Worm (Caenorhabditis elegans): ENCODE data around the gene R102.11.

The R102.11 gene

ce11 chrIV:10699660-10700059 lies at the start of gene R102.11:
Gene R102.11 (minus strand): TSS chrIV:10699760.
- TF ChIP-seq daf-16 (GFP tag; optimal IDR thresholded peaks at IDR 0.05), result no peak
- no peak for TF ChIP-seq daf-16 (tag; optimal IDR thresholded peaks at IDR 0.05)
- no peak for TF ChIP-seq mdl-1 (tag; optimal IDR thresholded peaks at IDR 0.05)
- TF ChIP-seq unc-39 (tag; optimal IDR thresholded peaks at IDR 0.05), result no peak
- TF ChIP-seq mep-1 (tag; optimal IDR thresholded peaks at IDR 0.05), result no peak
- no peak for TF ChIP-seq fos-1 (tag; optimal IDR thresholded peaks at IDR 0.05)
- TF ChIP-seq nhr-28 (tag; optimal IDR thresholded peaks at IDR 0.05), result no peak
- no peak for TF ChIP-seq nhr-102 (tag; optimal IDR thresholded peaks at IDR 0.05)
- no peak for TF ChIP-seq egl-27 (tag; optimal IDR thresholded peaks at IDR 0.05)
- TF ChIP-seq zip-2 (tag; optimal IDR thresholded peaks at IDR 0.05), result no peak

ce11 chrIV:10745332-10745731 lies 45.8 kb upstream of the R102.11 start:
- TF ChIP-seq zfp-2 (tag; optimal IDR thresholded peaks at IDR 0.05) (no peak), Y105C5A.15 (GFP tag; IDR thresholded peaks at IDR 0.05) (no peak), zfp-3 (GFP tag; conservative IDR thresholded peaks at IDR 0.05) (no peak), mxl-3 (GFP tag; optimal IDR thresholded peaks at IDR 0.05) (no peak), arid-1 (GFP tag; conservative IDR thresholded peaks at IDR 0.05) (no peak), gei-8 (GFP tag; optimal IDR thresholded peaks at IDR 0.05) (no peak), aly-2 (tag; optimal IDR thresholded peaks at IDR 0.05) (no peak), attf-4 (tag; optimal IDR thresholded peaks at IDR 0.05) (no peak), fkh-10 (GFP tag; optimal IDR thresholded peaks at IDR 0.05) (no peak), ztf-7 (tag; optimal IDR thresholded peaks at IDR 0.05) (no peak), lin-29 (GFP tag; IDR thresholded peaks at IDR 0.05) (no peak), F10B5.3 (tag; optimal IDR thresholded peaks at IDR 0.05) (no peak), aha-1 (tag) (no peak)

- TF ChIP-seq lin-1 (GFP tag; IDR thresholded peaks at IDR 0.05) (no peak), zfp-2 (tag; optimal IDR thresholded peaks at IDR 0.05) (no peak), madf-9 (GFP tag; conservative IDR thresholded peaks at IDR 0.05) (no peak), lim-7 (GFP tag; IDR thresholded peaks at IDR 0.05) (no peak), pqm-1 (tag; optimal IDR thresholded peaks at IDR 0.05) (no peak), Y48G9A.11 (GFP tag; IDR thresholded peaks at IDR 0.05) (no peak), sdz-12 (GFP tag; optimal IDR thresholded peaks at IDR 0.05) (no peak), nhr-76 (tag; optimal IDR thresholded peaks at IDR 0.05) (no peak), ces-1 (GFP tag; optimal IDR thresholded peaks at IDR 0.05) (no peak), daf-19 (GFP tag; conservative IDR thresholded peaks at IDR 0.05) (no peak), snpc-4 (tag; optimal IDR thresholded peaks at IDR 0.05) (no peak)
Observed at ce11 chrIV:10744475-10744874, 44.9 kb upstream of the R102.11 start, which contains the start of gene T25B9.3. Gene T25B9.3 (plus strand): TSS chrIV:10744775.

DNA sequence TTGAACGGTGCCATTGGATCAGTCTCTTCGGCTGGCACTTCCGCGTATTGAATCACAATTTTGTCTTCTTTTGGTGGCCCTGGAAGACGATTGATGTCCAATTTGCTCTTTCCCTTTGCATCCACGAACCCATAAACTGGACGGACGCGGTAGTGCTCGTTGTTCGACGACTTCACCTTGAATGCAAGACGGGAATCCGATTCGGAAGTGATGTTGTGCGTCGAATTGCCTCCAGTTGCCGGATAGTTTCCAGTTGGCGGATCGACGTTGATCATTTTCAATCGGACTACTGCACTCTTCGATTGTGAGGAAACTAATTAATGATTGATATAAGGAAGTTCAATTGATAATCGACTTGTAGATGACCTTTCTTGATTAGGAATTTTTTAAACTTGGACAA lies 38.8 kb upstream of the R102.11 start, which contains the start of gene ssp-34:
Gene ssp-34, minus strand, starts transcription at position 275 of the 400 bp plus-strand sequence.
- TF ChIP-seq spr-3 (GFP tag; optimal IDR thresholded peaks at IDR 0.05), result no peak
- peak in 1 of 2 experiments; percentile 91 for TF ChIP-seq unc-62 (GFP tag; optimal IDR thresholded peaks at IDR 0.05 in 1 of 2)
- no peak for TF ChIP-seq unc-62 (tag; optimal IDR thresholded peaks at IDR 0.05)

DNA sequence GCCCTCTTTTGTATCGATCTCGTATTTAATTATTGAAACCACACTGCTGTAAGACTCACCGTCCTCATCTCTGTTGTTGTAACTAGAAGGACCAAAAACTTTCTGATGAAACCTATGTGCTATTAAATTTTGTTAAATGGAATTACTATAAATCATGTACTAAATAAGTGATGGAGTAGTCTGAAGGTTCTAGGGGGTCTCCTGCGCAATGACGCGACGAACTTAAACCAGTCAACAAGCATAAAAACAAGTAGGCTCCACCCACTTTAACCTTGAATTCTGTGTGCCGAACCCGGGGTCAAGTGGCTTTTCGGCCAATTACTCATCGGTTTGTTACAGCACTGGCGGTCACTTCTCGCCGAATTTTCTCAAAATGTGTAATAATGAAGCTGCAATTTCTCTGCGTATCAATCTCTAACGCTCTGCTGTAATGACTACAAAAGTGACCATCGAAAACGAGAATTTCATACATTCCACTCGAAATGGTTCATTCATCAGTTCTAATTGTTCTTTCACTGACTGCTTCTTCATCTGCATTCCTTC lies 37.5 kb upstream of the R102.11 start, which contains the start of gene grl-21:
Gene grl-21, plus strand, starts transcription at position 464 of the 543 bp plus-strand sequence.
- no peak for TF ChIP-seq spr-3 (GFP tag; optimal IDR thresholded peaks at IDR 0.05)
- TF ChIP-seq lin-15B (tag; optimal IDR thresholded peaks at IDR 0.05), result no peak
- no peak for TF ChIP-seq nhr-102 (tag; optimal IDR thresholded peaks at IDR 0.05)
- TF ChIP-seq nhr-111 (GFP tag; optimal IDR thresholded peaks at IDR 0.05), result no peak
- no peak for TF ChIP-seq F49E8.2 (tag; optimal IDR thresholded peaks at IDR 0.05; ENCODE audit: borderline replicate concordance)
